Fruit fly (Drosophila melanogaster): ENCODE results near the gene CG6138.

The CG6138 gene

DNA sequence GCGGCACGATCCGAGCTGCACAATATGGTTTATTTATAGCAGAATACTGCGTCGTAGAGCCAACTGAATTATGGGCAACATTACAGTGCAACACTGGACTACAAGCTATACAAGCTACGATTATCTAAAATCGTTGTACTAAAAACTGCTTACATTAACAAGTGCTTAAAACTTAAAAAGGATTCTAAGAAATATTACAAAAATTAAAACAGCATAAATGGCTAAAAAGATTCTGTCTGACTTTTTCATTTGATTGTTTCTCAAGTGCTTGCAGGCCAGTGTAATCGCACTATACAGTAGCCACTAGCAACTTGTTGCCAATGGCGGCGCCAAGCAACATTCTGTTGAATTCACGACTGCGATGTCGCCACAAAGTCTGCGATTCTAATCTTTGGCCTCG, 49.7 kb downstream of the CG6138 start (continued):
- TF ChIP-seq CG5953 (GFP tag; IDR thresholded peaks at IDR 0.05) (peak; percentile 60), CG15011 (GFP tag; optimal IDR thresholded peaks at IDR 0.05) (peak; percentile 38), CoRest (tag; optimal IDR thresholded peaks at IDR 0.05) (peak; percentile 72), btn (GFP tag; optimal IDR thresholded peaks at IDR 0.05) (peak; percentile 63), Med (GFP tag) (peak; percentile 94), Hey (tag; optimal IDR thresholded peaks at IDR 0.05) (no peak), corto (GFP tag; optimal IDR thresholded peaks at IDR 0.05) (no peak), CG30403 (GFP tag; optimal IDR thresholded peaks at IDR 0.05) (peak; percentile 73), amos (GFP tag; IDR thresholded peaks at IDR 0.05; ENCODE audit: partially characterized antibody) (no peak), YL-1 (GFP tag; optimal IDR thresholded peaks at IDR 0.05) (no peak), seq (GFP tag; IDR thresholded peaks at IDR 0.05) (peak; percentile 81), CG3065 (GFP tag; optimal IDR thresholded peaks at IDR 0.05) (no peak), Blimp-1 (GFP tag; optimal IDR thresholded peaks at IDR 0.05) (peak; percentile 81), en (GFP tag; optimal IDR thresholded peaks at IDR 0.05) (peak; percentile 40), tna (GFP tag; IDR thresholded peaks at IDR 0.05; ENCODE audit: partially characterized antibody) (no peak), Dek (tag; optimal IDR thresholded peaks at IDR 0.05) (peak; percentile 39), CG6765 (GFP tag; optimal IDR thresholded peaks at IDR 0.05) (no peak), yki (optimal IDR thresholded peaks at IDR 0.05) (no peak), gro (GFP tag; optimal IDR thresholded peaks at IDR 0.05) (no peak), H15 (GFP tag; IDR thresholded peaks at IDR 0.05) (peak; percentile 86), nerfin-2 (GFP tag; IDR thresholded peaks at IDR 0.05; ENCODE audit: partially characterized antibody) (no peak), chm (GFP tag; IDR thresholded peaks at IDR 0.05) (peak; percentile 84), CG12236 (GFP tag; optimal IDR thresholded peaks at IDR 0.05) (no peak), CG34422 (GFP tag; IDR thresholded peaks at IDR 0.05) (peak; percentile 79), lbe (GFP tag; optimal IDR thresholded peaks at IDR 0.05) (no peak), CG4854 (GFP tag; optimal IDR thresholded peaks at IDR 0.05) (no peak), cwo (GFP tag; optimal IDR thresholded peaks at IDR 0.05) (peak; percentile 34), Atf6 (GFP tag; IDR thresholded peaks at IDR 0.05) (peak; percentile 76), D19B (GFP tag; optimal IDR thresholded peaks at IDR 0.05) (no peak), sima (GFP tag; optimal IDR thresholded peaks at IDR 0.05) (no peak), CG8944 (GFP tag; optimal IDR thresholded peaks at IDR 0.05) (peak; percentile 58), Elba2 (GFP tag; optimal IDR thresholded peaks at IDR 0.05) (no peak), CkIIα-i1 (GFP tag; IDR thresholded peaks at IDR 0.05) (no peak), CG14860 (GFP tag; IDR thresholded peaks at IDR 0.05; ENCODE audit: partially characterized antibody) (no peak), wor (GFP tag; IDR thresholded peaks at IDR 0.05) (peak; percentile 64), HLH54F (GFP tag; optimal IDR thresholded peaks at IDR 0.05) (no peak), CG42726 (GFP tag; IDR thresholded peaks at IDR 0.05; ENCODE audit: partially characterized antibody) (no peak), nerfin-1 (tag; optimal IDR thresholded peaks at IDR 0.05) (peak; percentile 32), HHEX (GFP tag; optimal IDR thresholded peaks at IDR 0.05) (peak; percentile 52), CG11247 (GFP tag; IDR thresholded peaks at IDR 0.05) (peak; percentile 52; the same call in 1 of the 2 replicates), Tbp (GFP tag; optimal IDR thresholded peaks at IDR 0.05) (no peak), MTF-1 (GFP tag; optimal IDR thresholded peaks at IDR 0.05; ENCODE audit: borderline replicate concordance) (no peak), Asciz (GFP tag; optimal IDR thresholded peaks at IDR 0.05) (peak; percentile 68), sqz (GFP tag; optimal IDR thresholded peaks at IDR 0.05) (peak; percentile 19), cas (GFP tag; IDR thresholded peaks at IDR 0.05) (0 out of 2 replicates have a peak, but pooled peaks have one; percentile 37), CG14965 (GFP tag; optimal IDR thresholded peaks at IDR 0.05; ENCODE audit: borderline replicate concordance) (no peak), NFAT (GFP tag; IDR thresholded peaks at IDR 0.05) (no peak), CG18764 (GFP tag; optimal IDR thresholded peaks at IDR 0.05) (peak; percentile 54), peb (GFP tag; IDR thresholded peaks at IDR 0.05) (peak; percentile 80), CG12942 (GFP tag; optimal IDR thresholded peaks at IDR 0.05) (peak; percentile 44), run (tag; optimal IDR thresholded peaks at IDR 0.05) (peak; percentile 58)

All from whole organism, embryonic.